Fruit fly (Drosophila melanogaster): ENCODE measurements around the gene NdufV3.

Gene NdufV3

dm6 chrX:11338973-11339867 is 10.6 kb upstream of the NdufV3 start (continued):
- TF ChIP-seq Blimp-1 (GFP tag; optimal IDR thresholded peaks at IDR 0.05) (no peak), fd85E (GFP tag; optimal IDR thresholded peaks at IDR 0.05) (no peak), svp (GFP tag) (peak; percentile 82), CG11762 (GFP tag; optimal IDR thresholded peaks at IDR 0.05; ENCODE audit: insufficient read depth) (no peak), CG11902 (GFP tag; optimal IDR thresholded peaks at IDR 0.05) (no peak), CG8319 (GFP tag; optimal IDR thresholded peaks at IDR 0.05) (no peak), esn (GFP tag; optimal IDR thresholded peaks at IDR 0.05) (peak; percentile 49), CG15336 (GFP tag; IDR thresholded peaks at IDR 0.05) (no peak), Ets21C (GFP tag; optimal IDR thresholded peaks at IDR 0.05) (peak; percentile 37), CG6808 (GFP tag; optimal IDR thresholded peaks at IDR 0.05) (no peak)

DNA sequence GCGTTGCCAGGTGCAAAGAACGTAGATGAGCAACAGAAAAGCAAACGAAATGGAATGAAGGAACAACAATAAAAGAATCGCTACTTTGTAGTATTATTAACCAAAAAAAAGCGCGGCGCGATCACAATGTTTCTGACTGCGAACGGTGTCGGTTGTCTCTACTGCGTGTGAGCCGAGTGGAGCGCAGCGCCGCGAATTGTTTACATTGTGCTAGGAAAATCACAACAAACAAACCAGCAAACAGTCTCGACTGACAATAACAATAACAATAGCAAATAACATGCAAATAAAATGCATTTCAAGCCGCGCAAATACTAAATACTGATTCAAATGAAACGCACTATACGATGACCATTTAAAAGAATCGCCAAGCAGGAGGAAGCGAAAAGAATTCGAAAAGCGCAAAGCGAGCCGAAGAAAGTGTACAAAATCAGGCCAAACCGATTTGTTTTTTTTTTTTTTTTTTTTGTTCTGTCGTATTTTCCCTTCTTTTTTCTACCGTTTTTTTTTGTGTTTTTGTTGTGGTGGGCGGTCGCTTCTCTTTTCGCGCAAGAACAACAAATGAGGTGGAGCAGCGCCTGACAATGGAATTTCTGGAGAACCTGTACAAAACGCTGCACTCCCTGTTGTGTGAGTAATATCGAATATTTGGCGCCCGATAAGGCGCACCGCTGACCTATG is 9.8 kb upstream of the NdufV3 start, which contains the start of the genes CG34348 and Kap3:
CG34348 (plus strand) TSS at position 6 of the 681 bp plus-strand sequence.
Kap3 (minus strand) TSS at position 217 of the 681 bp plus-strand sequence.
- peak; percentile 59 for TF ChIP-seq CG6276 (GFP tag; optimal IDR thresholded peaks at IDR 0.05)
- TF ChIP-seq Hr39 (GFP tag; optimal IDR thresholded peaks at IDR 0.05): no peak
- TF ChIP-seq vri (GFP tag; optimal IDR thresholded peaks at IDR 0.05): no peak
- peak; percentile 67 for TF ChIP-seq CG6163 (GFP tag; IDR thresholded peaks at IDR 0.05)
- peak; percentile 3 for TF ChIP-seq fkh (GFP tag; optimal IDR thresholded peaks at IDR 0.05)
- peak; percentile 92 for TF ChIP-seq dsx (GFP tag; optimal IDR thresholded peaks at IDR 0.05; ENCODE audit: poor library complexity, severe bottlenecking)
- TF ChIP-seq eg (GFP tag; IDR thresholded peaks at IDR 0.05): peak; percentile 64; the same call in 2 of the 3 replicates
- no peak for TF ChIP-seq esn (GFP tag; optimal IDR thresholded peaks at IDR 0.05)
- peak; percentile 26 for TF ChIP-seq Hr4 (GFP tag; optimal IDR thresholded peaks at IDR 0.05)
- TF ChIP-seq CG9139 (GFP tag; optimal IDR thresholded peaks at IDR 0.05): peak; percentile 31
- no peak for TF ChIP-seq Sox15 (GFP tag; optimal IDR thresholded peaks at IDR 0.05)

DNA sequence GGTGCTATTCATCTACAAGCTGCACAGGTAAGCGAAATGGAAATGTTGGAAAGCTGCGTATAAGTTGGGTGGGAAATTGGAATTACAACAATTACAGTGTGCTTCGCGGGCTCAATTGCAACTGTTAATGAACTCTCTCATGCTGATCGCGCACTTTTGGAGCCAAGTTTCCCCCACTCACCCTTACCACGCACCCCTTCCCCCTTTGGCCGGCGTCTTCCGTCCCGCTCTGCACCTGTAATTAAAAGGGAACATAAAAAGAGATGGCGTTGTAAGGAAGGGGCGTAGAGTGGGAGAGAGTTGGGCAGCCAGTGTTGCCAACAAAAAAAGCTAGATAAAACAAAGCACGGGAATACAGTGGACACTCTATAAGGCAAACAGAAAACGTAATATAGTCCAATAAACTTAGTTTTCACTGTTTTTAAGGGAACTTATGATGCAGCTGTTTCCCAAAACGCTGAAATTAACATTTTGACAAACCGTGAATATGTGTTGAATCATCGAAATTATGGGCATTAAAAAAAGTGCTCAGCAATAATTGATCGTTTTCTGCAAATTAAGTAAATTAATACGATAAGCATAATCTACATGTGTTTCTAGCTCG is 9.0 kb upstream of the NdufV3 start:
- no peak for TF ChIP-seq Hr38 (GFP tag; optimal IDR thresholded peaks at IDR 0.05)
- TF ChIP-seq CG6808 (GFP tag; optimal IDR thresholded peaks at IDR 0.05): no peak
- TF ChIP-seq CG10631 (GFP tag; optimal IDR thresholded peaks at IDR 0.05): peak; percentile 14
- TF ChIP-seq ss (GFP tag; optimal IDR thresholded peaks at IDR 0.05): peak in 1 of 2 experiments; percentile 11
- no peak for TF ChIP-seq Blimp-1 (GFP tag; optimal IDR thresholded peaks at IDR 0.05)
- no peak for TF ChIP-seq CG8632 (GFP tag; optimal IDR thresholded peaks at IDR 0.05)
- TF ChIP-seq spab (GFP tag; optimal IDR thresholded peaks at IDR 0.05): no peak
- no peak for TF ChIP-seq CG11902 (GFP tag; optimal IDR thresholded peaks at IDR 0.05)
- TF ChIP-seq CG3032 (tag; optimal IDR thresholded peaks at IDR 0.05): peak; percentile 22
- TF ChIP-seq CG11762 (GFP tag; optimal IDR thresholded peaks at IDR 0.05; ENCODE audit: insufficient read depth): no peak
- TF ChIP-seq dsx (GFP tag; optimal IDR thresholded peaks at IDR 0.05; ENCODE audit: poor library complexity, severe bottlenecking): no peak
- TF ChIP-seq esn (GFP tag; optimal IDR thresholded peaks at IDR 0.05): peak; percentile 28
- peak; percentile 37 for TF ChIP-seq CG6792 (GFP tag; optimal IDR thresholded peaks at IDR 0.05)
- TF ChIP-seq OdsH (GFP tag; optimal IDR thresholded peaks at IDR 0.05): peak; percentile 35
- TF ChIP-seq topi (GFP tag; optimal IDR thresholded peaks at IDR 0.05): peak; percentile 26
- TF ChIP-seq pdm3 (GFP tag; optimal IDR thresholded peaks at IDR 0.05): no peak
- no peak for TF ChIP-seq Gug (GFP tag; IDR thresholded peaks at IDR 0.05)
- TF ChIP-seq eg (GFP tag; IDR thresholded peaks at IDR 0.05): peak; percentile 53; the same call in 2 of the 3 replicates
- no peak for TF ChIP-seq CG11294 (GFP tag; IDR thresholded peaks at IDR 0.05)
- TF ChIP-seq CG4318 (GFP tag; optimal IDR thresholded peaks at IDR 0.05): no peak
- no peak for TF ChIP-seq fd59A (GFP tag; optimal IDR thresholded peaks at IDR 0.05)
- TF ChIP-seq achi (GFP tag; optimal IDR thresholded peaks at IDR 0.05): peak; percentile 43
- TF ChIP-seq lz (GFP tag; optimal IDR thresholded peaks at IDR 0.05): peak; percentile 17
- no peak for TF ChIP-seq Lpt (GFP tag; optimal IDR thresholded peaks at IDR 0.05)
- peak; percentile 4 for TF ChIP-seq Met (GFP tag; optimal IDR thresholded peaks at IDR 0.05)
- TF ChIP-seq Sox15 (GFP tag; optimal IDR thresholded peaks at IDR 0.05): peak; percentile 5
- peak; percentile 52 for TF ChIP-seq CG3919 (GFP tag; optimal IDR thresholded peaks at IDR 0.05)
- no peak for TF ChIP-seq CG34406 (GFP tag; optimal IDR thresholded peaks at IDR 0.05)
- TF ChIP-seq Ets21C (GFP tag; optimal IDR thresholded peaks at IDR 0.05): no peak
- TF ChIP-seq salr (GFP tag; optimal IDR thresholded peaks at IDR 0.05): peak in 1 of 2 experiments; percentile 15
- TF ChIP-seq CG9139 (GFP tag; optimal IDR thresholded peaks at IDR 0.05): no peak
- TF ChIP-seq net (GFP tag; optimal IDR thresholded peaks at IDR 0.05): no peak
